Worm (Caenorhabditis elegans): Measurements from ENCODE around the gene T02E9.5.

The T02E9.5 gene

DNA sequence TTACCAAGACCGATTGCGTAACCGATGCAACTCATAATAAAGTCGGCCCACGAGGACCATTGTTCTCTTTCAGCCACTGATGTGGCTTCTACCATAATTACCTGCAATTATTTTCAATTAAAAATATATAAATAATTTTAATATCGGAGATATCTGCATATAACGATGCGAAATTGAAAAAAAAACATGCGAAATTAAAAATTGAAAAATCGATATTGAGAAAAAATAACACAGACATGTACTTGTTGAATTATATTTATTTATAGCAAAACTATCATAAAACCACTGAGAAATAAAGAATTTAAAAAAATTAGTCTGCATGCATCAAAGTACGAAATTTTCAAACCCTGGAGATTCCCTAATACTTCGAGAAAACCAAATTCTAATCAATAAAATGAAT lies 33.7 kb upstream of the T02E9.5 start, which contains the start of gene snf-11:
TSS of gene snf-11 (minus strand) at position 101 of the 400 bp plus-strand sequence.
- TF ChIP-seq fkh-4 (tag; optimal IDR thresholded peaks at IDR 0.05; ENCODE audit: borderline replicate concordance) = no peak
- no peak for TF ChIP-seq nhr-90 (tag; optimal IDR thresholded peaks at IDR 0.05; ENCODE audit: poor library complexity)
- TF ChIP-seq ceh-8 (GFP tag; optimal IDR thresholded peaks at IDR 0.05) = no peak
- TF ChIP-seq C04F5.9 (tag; optimal IDR thresholded peaks at IDR 0.05) = no peak
- TF ChIP-seq F16B12.6 (tag; optimal IDR thresholded peaks at IDR 0.05) = no peak
- no peak for TF ChIP-seq vab-15 (tag; optimal IDR thresholded peaks at IDR 0.05)
- TF ChIP-seq nhr-84 (tag; optimal IDR thresholded peaks at IDR 0.05) = no peak
- TF ChIP-seq nhr-20 (tag; optimal IDR thresholded peaks at IDR 0.05) = no peak
- no peak for TF ChIP-seq sptf-1 (tag; optimal IDR thresholded peaks at IDR 0.05)
- no peak for TF ChIP-seq efl-3 (GFP tag; optimal IDR thresholded peaks at IDR 0.05)
- no peak for TF ChIP-seq skn-1 (tag; optimal IDR thresholded peaks at IDR 0.05)
- no peak for TF ChIP-seq snpc-4 (tag; optimal IDR thresholded peaks at IDR 0.05)
- no peak for TF ChIP-seq blmp-1 (tag; optimal IDR thresholded peaks at IDR 0.05)
- no peak for TF ChIP-seq ceh-90 (tag; optimal IDR thresholded peaks at IDR 0.05)
- no peak for TF ChIP-seq pag-3 (tag; optimal IDR thresholded peaks at IDR 0.05; ENCODE audit: borderline replicate concordance, insufficient read depth)
- TF ChIP-seq egl-13 (tag; optimal IDR thresholded peaks at IDR 0.05) = no peak
- TF ChIP-seq nhr-237 (tag; optimal IDR thresholded peaks at IDR 0.05) = no peak
- TF ChIP-seq unc-30 (tag; optimal IDR thresholded peaks at IDR 0.05) = no peak

DNA sequence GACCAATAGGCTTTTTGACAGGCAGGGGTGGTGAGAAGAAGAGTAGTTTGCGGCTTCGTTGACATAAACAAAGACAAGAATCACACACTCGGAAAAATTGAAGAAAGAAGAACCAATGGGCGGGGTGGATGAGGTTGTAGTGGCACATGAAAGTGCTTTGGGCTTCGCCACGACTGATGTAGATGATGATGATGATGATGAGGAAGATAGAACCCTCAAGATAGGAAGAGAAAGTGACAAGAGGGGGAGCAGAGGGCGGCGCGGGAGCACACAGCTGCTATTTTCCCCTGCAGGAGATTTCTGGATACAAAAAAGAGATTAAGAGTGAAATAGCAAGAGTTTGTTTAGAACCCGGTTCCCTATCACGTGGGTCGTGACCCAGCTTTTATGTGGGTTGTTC lies 33.1 kb upstream of the T02E9.5 start:
- TF ChIP-seq dsc-1 (tag; optimal IDR thresholded peaks at IDR 0.05) = peak; percentile 23
- peak; percentile 80 for TF ChIP-seq nhr-71 (tag; optimal IDR thresholded peaks at IDR 0.05)
- peak; percentile 60 for TF ChIP-seq unc-130 (tag; optimal IDR thresholded peaks at IDR 0.05)
- TF ChIP-seq lin-14 (GFP tag; optimal IDR thresholded peaks at IDR 0.05) = peak; percentile 93
- TF ChIP-seq nhr-19 (GFP tag; conservative IDR thresholded peaks at IDR 0.05) = peak; percentile 41
- TF ChIP-seq rnt-1 (tag; optimal IDR thresholded peaks at IDR 0.05) = peak; percentile 81
- TF ChIP-seq C04F5.9 (tag; optimal IDR thresholded peaks at IDR 0.05) = no peak
- TF ChIP-seq nhr-20 (tag; optimal IDR thresholded peaks at IDR 0.05) = peak; percentile 47
- peak; percentile 36 for TF ChIP-seq snu-23 (GFP tag; optimal IDR thresholded peaks at IDR 0.05)
- TF ChIP-seq ama-1 (optimal IDR thresholded peaks at IDR 0.05) = no peak
- TF ChIP-seq skn-1 (tag; optimal IDR thresholded peaks at IDR 0.05) = peak; percentile 4
- peak in 1 of 2 experiments; percentile 35 for TF ChIP-seq lsy-2 (tag; optimal IDR thresholded peaks at IDR 0.05)
- peak; percentile 17 for TF ChIP-seq swsn-7 (tag; optimal IDR thresholded peaks at IDR 0.05)
- no peak for TF ChIP-seq hpl-2 (GFP tag; optimal IDR thresholded peaks at IDR 0.05)
- peak; percentile 33 for TF ChIP-seq tbx-2 (tag; optimal IDR thresholded peaks at IDR 0.05)

DNA sequence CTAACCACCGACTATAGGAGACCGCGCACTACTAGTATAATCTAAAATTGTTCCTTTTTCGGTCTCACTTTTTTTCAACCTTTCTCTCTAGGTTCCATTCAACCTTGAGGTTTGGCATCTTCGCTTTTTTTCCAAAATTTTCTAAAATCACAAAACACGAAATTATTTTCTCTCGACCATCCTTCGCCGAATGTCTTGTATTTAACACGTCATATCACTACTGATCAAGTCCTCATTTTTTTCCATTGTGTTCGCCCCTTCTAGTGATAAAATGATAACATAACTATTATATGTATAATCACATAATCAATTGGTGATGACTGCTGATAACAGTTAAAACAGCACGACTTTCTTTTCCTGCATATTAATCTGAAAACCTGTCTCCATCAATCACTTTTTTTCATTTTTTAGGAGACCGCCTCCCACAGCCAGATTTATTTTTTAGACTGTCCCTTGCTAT lies 31.0 kb upstream of the T02E9.5 start, which contains the start of gene T03F7.7:
TSS of gene T03F7.7 (plus strand) at position 410 of the 460 bp plus-strand sequence.
- TF ChIP-seq ceh-88 (GFP tag; IDR thresholded peaks at IDR 0.05) (no peak), lin-14 (GFP tag; optimal IDR thresholded peaks at IDR 0.05) (peak; percentile 43), egl-13 (tag; optimal IDR thresholded peaks at IDR 0.05) (no peak), skn-1 (tag; optimal IDR thresholded peaks at IDR 0.05) (no peak), nhr-47 (tag; optimal IDR thresholded peaks at IDR 0.05) (no peak), blmp-1 (tag; optimal IDR thresholded peaks at IDR 0.05) (peak; percentile 44), fkh-4 (tag; optimal IDR thresholded peaks at IDR 0.05; ENCODE audit: borderline replicate concordance) (no peak), tbx-2 (tag; optimal IDR thresholded peaks at IDR 0.05) (no peak), elt-2 (tag; optimal IDR thresholded peaks at IDR 0.05) (peak; percentile 78), ama-1 (optimal IDR thresholded peaks at IDR 0.05) (no peak), mdl-1 (tag; optimal IDR thresholded peaks at IDR 0.05) (no peak), ceh-82 (tag; optimal IDR thresholded peaks at IDR 0.05) (no peak), aly-2 (tag; optimal IDR thresholded peaks at IDR 0.05) (no peak), C16A3.4 (tag; optimal IDR thresholded peaks at IDR 0.05) (no peak), nhr-85 (tag) (peak; percentile 71), efl-1 (optimal IDR thresholded peaks at IDR 0.05) (no peak), efl-1 (GFP tag; optimal IDR thresholded peaks at IDR 0.05 in 1 of 2) (peak in 1 of 2 experiments; percentile 75), mep-1 (tag; optimal IDR thresholded peaks at IDR 0.05) (no peak), nhr-90 (tag; optimal IDR thresholded peaks at IDR 0.05; ENCODE audit: poor library complexity) (peak; percentile 6), sptf-1 (tag; optimal IDR thresholded peaks at IDR 0.05) (no peak)

All from whole organism, L1 larva.